Fruit fly (Drosophila melanogaster): Measurements from ENCODE around the gene Cyp28a5.

DNA sequence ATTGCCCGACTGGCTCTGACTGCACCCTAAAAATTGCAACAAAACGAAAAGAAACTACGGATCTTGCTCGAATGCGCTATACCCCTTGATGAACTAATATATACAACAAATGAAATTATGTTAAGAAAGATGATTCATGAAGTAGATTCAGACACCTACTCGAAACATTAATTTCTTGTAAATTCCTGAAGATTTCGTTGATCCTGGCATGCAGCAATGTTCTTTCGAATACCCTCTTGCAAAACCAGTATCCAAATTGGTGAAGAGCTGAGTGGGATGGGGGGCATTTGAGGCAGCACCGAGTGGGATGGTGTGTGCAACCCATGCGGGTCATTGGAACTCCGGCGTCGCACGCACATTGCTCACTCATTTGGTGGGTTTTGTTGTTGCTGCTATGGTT lies 21.3 kb upstream of the Cyp28a5 start:
- TF ChIP-seq Ets96B (tag; optimal IDR thresholded peaks at IDR 0.05) = peak; percentile 86
- peak; percentile 91 for TF ChIP-seq CG8632 (GFP tag; optimal IDR thresholded peaks at IDR 0.05)
- peak; percentile 86 for TF ChIP-seq CG16779 (tag; optimal IDR thresholded peaks at IDR 0.05)
- TF ChIP-seq svp (GFP tag) = peak; percentile 95
- TF ChIP-seq Blimp-1 (GFP tag; optimal IDR thresholded peaks at IDR 0.05) = peak; percentile 88
- peak; percentile 93 for TF ChIP-seq CG11762 (GFP tag; optimal IDR thresholded peaks at IDR 0.05; ENCODE audit: insufficient read depth)
- TF ChIP-seq OdsH (GFP tag; optimal IDR thresholded peaks at IDR 0.05) = peak; percentile 97
- TF ChIP-seq CG32006 (GFP tag; optimal IDR thresholded peaks at IDR 0.05) = peak; percentile 95
- TF ChIP-seq CG3919 (GFP tag; optimal IDR thresholded peaks at IDR 0.05) = peak; percentile 93
- TF ChIP-seq achi (GFP tag; optimal IDR thresholded peaks at IDR 0.05) = peak; percentile 95

Data from whole organism, prepupa.